Worm (Caenorhabditis elegans): ENCODE results near the gene C29E4.10.
A peak's percentile ranks its signal among the peaks of the same experiment; 100 is the strongest.

Gene C29E4.10

ce11 chrIII:7952077-7952765, 14.6 kb downstream of the C29E4.10 start, which contains the start of gene C29E4.15:
TSS of gene C29E4.15 (plus strand) at chrIII:7952623.
- TF ChIP-seq mcd-1 (GFP tag; IDR thresholded peaks at IDR 0.05) (no peak), dpff-1 (tag; optimal IDR thresholded peaks at IDR 0.05) (no peak), ztf-25 (GFP tag; IDR thresholded peaks at IDR 0.05) (no peak), hmg-20 (GFP tag; IDR thresholded peaks at IDR 0.05) (no peak), unc-62 (GFP tag; optimal IDR thresholded peaks at IDR 0.05) (no peak), unc-130 (GFP tag; optimal IDR thresholded peaks at IDR 0.05) (no peak), ztf-18 (tag; optimal IDR thresholded peaks at IDR 0.05) (no peak), Y67H2A.10 (GFP tag; conservative IDR thresholded peaks at IDR 0.05) (no peak), ceh-40 (GFP tag; IDR thresholded peaks at IDR 0.05) (no peak), F23B12.7 (tag; optimal IDR thresholded peaks at IDR 0.05; ENCODE audit: insufficient read depth) (no peak), hrde-1 (tag; optimal IDR thresholded peaks at IDR 0.05; ENCODE audit: borderline replicate concordance) (no peak), mes-4 (tag; optimal IDR thresholded peaks at IDR 0.05) (no peak), ceh-58 (GFP tag; IDR thresholded peaks at IDR 0.05) (no peak), attf-3 (GFP tag; conservative IDR thresholded peaks at IDR 0.05) (no peak), zim-3 (tag; optimal IDR thresholded peaks at IDR 0.05) (no peak), Y53G8AR.9 (GFP tag; conservative IDR thresholded peaks at IDR 0.05) (no peak), egl-44 (GFP tag; IDR thresholded peaks at IDR 0.05) (no peak), fkh-3 (tag; optimal IDR thresholded peaks at IDR 0.05) (no peak), nhr-120 (GFP tag; IDR thresholded peaks at IDR 0.05) (no peak), mxl-1 (tag; optimal IDR thresholded peaks at IDR 0.05) (no peak), snpc-4 (GFP tag; optimal IDR thresholded peaks at IDR 0.05) (no peak), snpc-4 (tag; optimal IDR thresholded peaks at IDR 0.05) (no peak), sdz-38 (tag; optimal IDR thresholded peaks at IDR 0.05) (no peak), lin-35 (GFP tag; optimal IDR thresholded peaks at IDR 0.05) (peak in 1 of 3 experiments; percentile 88), snpc-3.4 (tag; optimal IDR thresholded peaks at IDR 0.05) (peak; percentile 38), efl-1 (GFP tag; optimal IDR thresholded peaks at IDR 0.05) (peak; percentile 44), dox-1 (GFP tag; IDR thresholded peaks at IDR 0.05) (0 out of 2 replicates have a peak, but pooled peaks have one; percentile 9), attf-5 (GFP tag; optimal IDR thresholded peaks at IDR 0.05) (no peak), dpl-1 (GFP tag; optimal IDR thresholded peaks at IDR 0.05) (peak; percentile 65), K11D2.4 (GFP tag; IDR thresholded peaks at IDR 0.05) (no peak), somi-1 (GFP tag; optimal IDR thresholded peaks at IDR 0.05) (no peak), ccch-3 (GFP tag; optimal IDR thresholded peaks at IDR 0.05) (no peak), madf-6 (GFP tag; IDR thresholded peaks at IDR 0.05) (peak; percentile 41; the same call in 1 of the 2 replicates), lin-54 (GFP tag; optimal IDR thresholded peaks at IDR 0.05) (peak; percentile 66), F33H1.4 (GFP tag; IDR thresholded peaks at IDR 0.05) (peak; percentile 63)

ce11 chrIII:7953208-7953607, 15.6 kb downstream of the C29E4.10 start, which contains the start of gene let-754:
TSS of gene let-754 (minus strand) at chrIII:7953308.
- TF ChIP-seq madf-8 (GFP tag; conservative IDR thresholded peaks at IDR 0.05): no peak
- no peak for TF ChIP-seq akir-1 (GFP tag; optimal IDR thresholded peaks at IDR 0.05)
- no peak for TF ChIP-seq bed-1 (GFP tag; IDR thresholded peaks at IDR 0.05)
- TF ChIP-seq nfya-2 (GFP tag; IDR thresholded peaks at IDR 0.05): no peak
- no peak for TF ChIP-seq unc-130 (GFP tag; optimal IDR thresholded peaks at IDR 0.05)
- TF ChIP-seq gei-17 (GFP tag; optimal IDR thresholded peaks at IDR 0.05): no peak
- no peak for TF ChIP-seq sea-2 (GFP tag; IDR thresholded peaks at IDR 0.05)
- no peak for TF ChIP-seq sptf-2 (GFP tag; optimal IDR thresholded peaks at IDR 0.05)
